Fruit fly (Drosophila melanogaster): ENCODE data around the gene CG8086.
A peak's percentile ranks its signal among the peaks of the same experiment; 100 is the strongest.

CG8086 gene

DNA sequence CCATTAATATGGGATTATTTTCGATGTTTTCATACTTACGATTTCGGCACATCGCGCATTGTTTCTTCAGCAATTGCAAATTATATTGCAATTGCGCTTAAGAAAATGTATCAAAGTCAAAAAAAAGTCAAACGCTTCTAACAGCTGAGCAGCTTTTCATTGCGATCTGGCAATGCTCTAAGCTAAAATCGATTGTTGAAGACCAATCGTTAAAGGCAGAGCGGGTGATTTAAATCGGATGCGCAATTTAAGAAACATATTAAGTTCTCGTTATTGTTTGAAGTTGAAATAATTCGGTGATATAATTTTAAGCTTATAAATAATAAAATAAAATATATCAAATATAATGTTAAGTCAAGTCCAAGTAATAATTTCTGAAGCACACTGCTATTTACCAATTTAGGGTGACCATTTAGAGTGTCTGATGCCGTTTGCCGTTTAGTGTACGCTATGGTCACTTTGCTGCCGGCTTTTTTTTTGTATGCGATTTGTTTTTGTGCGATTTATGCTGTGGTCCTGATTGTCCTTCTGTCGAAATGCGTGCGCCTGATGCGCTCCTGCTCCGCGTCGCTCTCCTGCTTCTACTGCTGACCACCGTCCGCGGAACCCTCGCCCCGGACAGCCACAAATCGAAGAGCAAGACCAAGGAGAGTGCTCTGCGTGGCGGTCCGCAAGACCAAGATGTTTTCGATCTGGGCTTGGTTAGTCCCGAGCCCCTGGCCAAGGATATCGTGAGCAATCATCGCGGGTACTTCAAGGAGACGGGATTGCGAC, 60.4 kb downstream of the CG8086 start, which contains the start of the genes CG8475 and CG8460 (continued):
- TF ChIP-seq crp (GFP tag; optimal IDR thresholded peaks at IDR 0.05) (peak; percentile 33 to 90), CG9215 (GFP tag; IDR thresholded peaks at IDR 0.05) (peak; percentile 69), CG32532 (GFP tag; IDR thresholded peaks at IDR 0.05) (no peak), ewg (GFP tag; optimal IDR thresholded peaks at IDR 0.05) (no peak), row (GFP tag; IDR thresholded peaks at IDR 0.05) (0 out of 3 replicates have a peak, but pooled peaks have one; percentile 20), stwl (tag; optimal IDR thresholded peaks at IDR 0.05) (peak; percentile 64), CTCF (GFP tag; optimal IDR thresholded peaks at IDR 0.05) (no peak), Nf-YB (GFP tag; optimal IDR thresholded peaks at IDR 0.05) (no peak), dati (GFP tag; IDR thresholded peaks at IDR 0.05) (no peak), CG9932 (GFP tag; IDR thresholded peaks at IDR 0.05) (no peak), psq (GFP tag; optimal IDR thresholded peaks at IDR 0.05) (no peak), CG10321 (GFP tag; IDR thresholded peaks at IDR 0.05) (no peak), CG4404 (GFP tag; IDR thresholded peaks at IDR 0.05) (no peak), Ets65A (GFP tag) (peak; percentile 12), CG13775 (GFP tag; optimal IDR thresholded peaks at IDR 0.05) (no peak), CG4707 (GFP tag; optimal IDR thresholded peaks at IDR 0.05) (no peak), knrl (GFP tag; IDR thresholded peaks at IDR 0.05; ENCODE audit: partially characterized antibody) (0 out of 3 replicates have a peak, but pooled peaks have one; percentile 36), Bgb (GFP tag; IDR thresholded peaks at IDR 0.05; ENCODE audit: partially characterized antibody) (no peak), otp (GFP tag; IDR thresholded peaks at IDR 0.05) (no peak), sqz (GFP tag; optimal IDR thresholded peaks at IDR 0.05) (peak; percentile 97), Vsx1 (GFP tag; optimal IDR thresholded peaks at IDR 0.05) (no peak), CG9797 (GFP tag; optimal IDR thresholded peaks at IDR 0.05) (peak; percentile 39), CG15601 (tag; optimal IDR thresholded peaks at IDR 0.05) (no peak), D (optimal IDR thresholded peaks at IDR 0.05) (no peak), D (GFP tag; optimal IDR thresholded peaks at IDR 0.05) (no peak), CG11560 (tag; IDR thresholded peaks at IDR 0.05) (no peak), wek (GFP tag; optimal IDR thresholded peaks at IDR 0.05) (no peak), CG6689 (GFP tag; IDR thresholded peaks at IDR 0.05) (no peak), CG11695 (GFP tag; IDR thresholded peaks at IDR 0.05) (no peak), CG34224 (GFP tag; IDR thresholded peaks at IDR 0.05; ENCODE audit: partially characterized antibody) (peak; percentile 57; the same call in 2 of the 3 replicates), CG12659 (GFP tag; optimal IDR thresholded peaks at IDR 0.05) (no peak), Abd-B (GFP tag; optimal IDR thresholded peaks at IDR 0.05) (no peak), pzg (GFP tag; optimal IDR thresholded peaks at IDR 0.05) (peak; percentile 57), Dll (GFP tag; IDR thresholded peaks at IDR 0.05; ENCODE audit: partially characterized antibody) (peak; percentile 45; the same call in 1 of the 4 replicates), kay (GFP tag; optimal IDR thresholded peaks at IDR 0.05) (no peak), Rfx (GFP tag; IDR thresholded peaks at IDR 0.05) (no peak), BEAF-32 (GFP tag; optimal IDR thresholded peaks at IDR 0.05) (peak; percentile 45), CG10366 (GFP tag; IDR thresholded peaks at IDR 0.05) (no peak), Dp (GFP tag; optimal IDR thresholded peaks at IDR 0.05) (peak; percentile 91)

- TF ChIP-seq CG14860 (GFP tag; IDR thresholded peaks at IDR 0.05; ENCODE audit: partially characterized antibody) (0 out of 3 replicates have a peak, but pooled peaks have one; percentile 35), tll (GFP tag; optimal IDR thresholded peaks at IDR 0.05) (no peak), ken (GFP tag; IDR thresholded peaks at IDR 0.05) (peak; percentile 31; the same call in 1 of the 3 replicates)
Observed at dm6 chr2L:8195722-8196323, 61.5 kb downstream of the CG8086 start.

Data from whole organism, embryonic.